Fruit fly (Drosophila melanogaster) whole organism, embryonic: ENCODE results near the gene tau.

Experiments used
- Atf3 ChIP-seq: fragments of 200-800 bp; sonication (Bioruptor generic); optimal IDR thresholded peaks from 3 replicates; lab custom pipeline; 2016; ENCODE audit warnings: missing biosample characterization, missing genetic modification characterization
- Bdp1 ChIP-seq: fragments of 200-800 bp; sonication (Bioruptor generic); optimal IDR thresholded peaks from 3 replicates; lab custom pipeline; 2016; ENCODE audit warnings: missing biosample characterization, missing genetic modification characterization
- BtbVII ChIP-seq: fragments of 200-800 bp; sonication (Bioruptor generic); optimal IDR thresholded peaks from 3 replicates; lab custom pipeline; 2017; ENCODE audit warnings: missing biosample characterization, mild to moderate bottlenecking, missing genetic modification characterization
- CG10321 ChIP-seq: fragments of 200-800 bp; sonication (Bioruptor generic); IDR thresholded peaks from 2 replicates; pipeline ENCODE4 v1.3.6; 2022; ENCODE audit warnings: missing biosample characterization, missing genetic modification characterization
- CG10979 ChIP-seq: fragments of 200-800 bp; sonication (Bioruptor generic); optimal IDR thresholded peaks from 2 replicates; lab custom pipeline; 2018; ENCODE audit warnings: missing biosample characterization, mild to moderate bottlenecking, missing genetic modification characterization, moderate library complexity
- CG11456 ChIP-seq: fragments of 200-800 bp; sonication (Bioruptor generic); IDR thresholded peaks from 3 replicates; pipeline ENCODE4 v1.3.6; 2022; ENCODE audit warnings: missing biosample characterization, missing genetic modification characterization
- CG12155 ChIP-seq: fragments of 200-800 bp; sonication (Bioruptor generic); optimal IDR thresholded peaks from 3 replicates; lab custom pipeline; 2016; ENCODE audit warnings: missing biosample characterization, missing genetic modification characterization
- CG13424 ChIP-seq: fragments of 200-800 bp; sonication (Bioruptor generic); optimal IDR thresholded peaks from 2 replicates; lab custom pipeline; 2019; ENCODE audit warnings: missing biosample characterization, mild to moderate bottlenecking, missing genetic modification characterization, moderate library complexity
- CG13894 ChIP-seq: fragments of 200-800 bp; sonication (Bioruptor generic); optimal IDR thresholded peaks from 3 replicates; lab custom pipeline; 2018; ENCODE audit warnings: missing biosample characterization, mild to moderate bottlenecking, missing genetic modification characterization, moderate library complexity
- CG16815 ChIP-seq: fragments of 200-800 bp; sonication (Bioruptor generic); optimal IDR thresholded peaks from 3 replicates; lab custom pipeline; 2017; ENCODE audit warnings: missing biosample characterization, mild to moderate bottlenecking, missing genetic modification characterization
- CG17328 ChIP-seq: fragments of 200-800 bp; sonication (Bioruptor generic); IDR thresholded peaks from 2 replicates; pipeline ENCODE4 v1.3.6; 2022; ENCODE audit warnings: missing biosample characterization, missing genetic modification characterization
- CG18011 ChIP-seq: fragments of 200-800 bp; sonication (Bioruptor generic); optimal IDR thresholded peaks from 2 replicates; lab custom pipeline; 2017; ENCODE audit warnings: missing biosample characterization, missing genetic modification characterization, mild to moderate bottlenecking, moderate library complexity, missing genotype
- CG18764 ChIP-seq: fragments of 200-800 bp; sonication (Bioruptor generic); optimal IDR thresholded peaks from 3 replicates; lab custom pipeline; 2016; ENCODE audit warnings: missing biosample characterization, missing genetic modification characterization
- CG2116 ChIP-seq: fragments of 200-800 bp; sonication (Bioruptor generic); optimal IDR thresholded peaks from 3 replicates; lab custom pipeline; 2018; ENCODE audit warnings: missing biosample characterization, mild to moderate bottlenecking, missing genetic modification characterization
- CG2129 ChIP-seq: fragments of 200-800 bp; sonication (Bioruptor generic); IDR thresholded peaks from 2 replicates; pipeline ENCODE4 v1.3.6; 2022; ENCODE audit warnings: missing biosample characterization, missing genetic modification characterization; ENCODE audit not compliant: partially characterized antibody
- CG31224 ChIP-seq: fragments of 200-800 bp; sonication (Bioruptor generic); IDR thresholded peaks from 2 replicates; pipeline ENCODE4 v1.3.6; 2022; ENCODE audit warnings: missing biosample characterization, missing genetic modification characterization
- CG3407 ChIP-seq: fragments of 200-800 bp; sonication (Bioruptor generic); optimal IDR thresholded peaks from 2 replicates; lab custom pipeline; 2018; ENCODE audit warnings: missing biosample characterization, mild to moderate bottlenecking, missing genetic modification characterization
- CG4617 ChIP-seq: fragments of 200-800 bp; sonication (Bioruptor generic); optimal IDR thresholded peaks from 3 replicates; lab custom pipeline; 2016; ENCODE audit warnings: missing biosample characterization, missing genetic modification characterization, borderline replicate concordance
- CG6689 ChIP-seq: fragments of 200-800 bp; sonication (Bioruptor generic); IDR thresholded peaks from 2 replicates; pipeline ENCODE4 v1.3.6; 2022; ENCODE audit warnings: missing biosample characterization, missing genetic modification characterization
- CG8281 ChIP-seq: fragments of 200-800 bp; sonication (Bioruptor generic); optimal IDR thresholded peaks from 2 replicates; lab custom pipeline; 2018; ENCODE audit warnings: missing biosample characterization, mild to moderate bottlenecking, missing genetic modification characterization, moderate library complexity
- CG9817 ChIP-seq: fragments of 200-800 bp; sonication (Bioruptor generic); optimal IDR thresholded peaks from 2 replicates; lab custom pipeline; 2018; ENCODE audit warnings: missing biosample characterization, mild to moderate bottlenecking, missing genetic modification characterization, moderate library complexity
- CHES-1-like ChIP-seq: fragments of 200-800 bp; sonication (Bioruptor generic); optimal IDR thresholded peaks from 2 replicates; lab custom pipeline; 2016; ENCODE audit warnings: missing biosample characterization, missing genetic modification characterization
- Dll ChIP-seq: fragments of 200-800 bp; sonication (Bioruptor generic); IDR thresholded peaks from 4 replicates; pipeline ENCODE4 v1.3.6; 2022; ENCODE audit warnings: missing biosample characterization, missing genetic modification characterization; ENCODE audit not compliant: partially characterized antibody
- Eip74EF ChIP-seq, 2 experiments: fragments of 200-800 bp in 1 of 2; fragments of >200 bp in 1 of 2; sonication (Bioruptor generic) in 1 of 2; optimal IDR thresholded peaks; 2 replicates each; lab custom pipeline; 2017 to 2019; ENCODE audit warnings: missing biosample characterization in 2 of 2, missing genetic modification characterization in 2 of 2, mild to moderate bottlenecking in 1 of 2, moderate library complexity in 1 of 2
- HLHmδ ChIP-seq: fragments of 200-800 bp; sonication (Bioruptor generic); optimal IDR thresholded peaks from 2 replicates; lab custom pipeline; 2018; ENCODE audit warnings: missing biosample characterization, mild to moderate bottlenecking, missing genetic modification characterization, moderate library complexity
- Hey ChIP-seq: fragments of 200-800 bp; sonication (Bioruptor generic); optimal IDR thresholded peaks from 3 replicates; lab custom pipeline; 2018; ENCODE audit warnings: missing biosample characterization, mild to moderate bottlenecking, missing genetic modification characterization
- Hmx ChIP-seq: fragments of 200-800 bp; sonication (Bioruptor generic); optimal IDR thresholded peaks from 2 replicates; lab custom pipeline; 2016; ENCODE audit warnings: missing biosample characterization, missing genetic modification characterization
- Hsf ChIP-seq: fragments of 200-800 bp; sonication (Bioruptor generic); optimal IDR thresholded peaks from 3 replicates; lab custom pipeline; 2016; ENCODE audit warnings: missing biosample characterization, missing genetic modification characterization
- Lhr ChIP-seq: fragments of 200-800 bp; sonication (Bioruptor generic); optimal IDR thresholded peaks from 3 replicates; lab custom pipeline; 2017; ENCODE audit warnings: mild to moderate bottlenecking, missing biosample characterization, missing genetic modification reagents, missing genetic modification characterization
- MTF-1 ChIP-seq: fragments of 200-800 bp; sonication (Bioruptor generic); optimal IDR thresholded peaks from 2 replicates; lab custom pipeline; 2018; ENCODE audit warnings: missing biosample characterization, mild to moderate bottlenecking, missing genetic modification characterization, borderline replicate concordance
- NC2β ChIP-seq: fragments of 200-800 bp; sonication (Bioruptor generic); optimal IDR thresholded peaks from 2 replicates; lab custom pipeline; 2016; ENCODE audit warnings: missing biosample characterization, missing genetic modification characterization
- Ravus ChIP-seq: fragments of 200-800 bp; sonication (Bioruptor generic); IDR thresholded peaks from 2 replicates; pipeline ENCODE4 v1.3.6; 2022; ENCODE audit warnings: missing biosample characterization, missing genetic modification characterization
- Sry-δ ChIP-seq: fragments of 200-800 bp; sonication (Bioruptor generic); optimal IDR thresholded peaks from 2 replicates; lab custom pipeline; 2016; ENCODE audit warnings: missing biosample characterization, missing genetic modification characterization
- Tbp ChIP-seq: fragments of >200 bp; optimal IDR thresholded peaks from 2 replicates; lab custom pipeline; 2018; ENCODE audit warnings: missing biosample characterization, missing genetic modification characterization
- amos ChIP-seq: fragments of 200-800 bp; sonication (Bioruptor generic); IDR thresholded peaks from 2 replicates; pipeline ENCODE4 v1.3.6; 2022; ENCODE audit warnings: missing biosample characterization, missing genetic modification characterization; ENCODE audit not compliant: partially characterized antibody
- ap ChIP-seq: fragments of 200-800 bp; sonication (Bioruptor generic); IDR thresholded peaks from 2 replicates; pipeline ENCODE4 v1.3.6; 2022; ENCODE audit warnings: missing biosample characterization, missing genetic modification characterization
- ash1 ChIP-seq: fragments of 200-800 bp; sonication (Bioruptor generic); optimal IDR thresholded peaks from 2 replicates; lab custom pipeline; 2018; ENCODE audit warnings: missing biosample characterization, mild to moderate bottlenecking, missing genetic modification characterization
- dmrt99B ChIP-seq: fragments of 200-800 bp; sonication (Bioruptor generic); optimal IDR thresholded peaks from 2 replicates; lab custom pipeline; 2018; ENCODE audit warnings: missing biosample characterization, mild to moderate bottlenecking, missing genetic modification characterization, moderate library complexity
- dpn ChIP-seq, 2 experiments: fragments of 200-800 bp; sonication (Bioruptor generic); optimal IDR thresholded peaks; 3 replicates each; lab custom pipeline; 2016; ENCODE audit warnings: missing biosample characterization in 2 of 2, missing genetic modification characterization in 2 of 2
- ham ChIP-seq: fragments of 200-800 bp; sonication (Bioruptor generic); IDR thresholded peaks from 2 replicates; pipeline ENCODE4 v1.3.6; 2022; ENCODE audit warnings: missing biosample characterization, missing genetic modification characterization
- insv ChIP-seq, 2 experiments: fragments of 200-800 bp; sonication (Bioruptor generic); optimal IDR thresholded peaks; 3 replicates each; lab custom pipeline; 2016 to 2018; ENCODE audit warnings: missing biosample characterization in 2 of 2, missing genetic modification characterization in 2 of 2
- ken ChIP-seq: fragments of 200-800 bp; sonication (Bioruptor generic); IDR thresholded peaks from 3 replicates; pipeline ENCODE4 v1.3.6; 2022; ENCODE audit warnings: missing biosample characterization, missing genetic modification characterization
- pho ChIP-seq: fragments of 200-800 bp; sonication (Bioruptor generic); optimal IDR thresholded peaks from 2 replicates; lab custom pipeline; 2016; ENCODE audit warnings: missing biosample characterization, missing genetic modification characterization
- pnt ChIP-seq: fragments of 200-800 bp; sonication (Bioruptor generic); optimal IDR thresholded peaks from 3 replicates; lab custom pipeline; 2016; ENCODE audit warnings: missing biosample characterization, missing genetic modification characterization
- pum ChIP-seq: fragments of 200-800 bp; sonication (Bioruptor generic); optimal IDR thresholded peaks from 2 replicates; lab custom pipeline; 2016; ENCODE audit warnings: missing biosample characterization, missing genetic modification characterization
- salm ChIP-seq: fragments of 200-800 bp; sonication (Bioruptor generic); optimal IDR thresholded peaks from 2 replicates; lab custom pipeline; 2018; ENCODE audit warnings: missing biosample characterization, mild to moderate bottlenecking, missing genetic modification characterization
- schlank ChIP-seq: fragments of 200-800 bp; sonication (Bioruptor generic); optimal IDR thresholded peaks from 2 replicates; lab custom pipeline; 2018; ENCODE audit warnings: missing biosample characterization, mild to moderate bottlenecking, missing genetic modification characterization
- toy ChIP-seq: fragments of 200-800 bp; sonication (Bioruptor generic); IDR thresholded peaks from 2 replicates; pipeline ENCODE4 v1.3.6; 2022; ENCODE audit warnings: missing biosample characterization, missing genetic modification characterization
- trem ChIP-seq: fragments of 200-800 bp; optimal IDR thresholded peaks from 3 replicates; lab custom pipeline; 2019; ENCODE audit warnings: missing biosample characterization, mild to moderate bottlenecking, missing genetic modification characterization, moderate library complexity

The tau gene

DNA sequence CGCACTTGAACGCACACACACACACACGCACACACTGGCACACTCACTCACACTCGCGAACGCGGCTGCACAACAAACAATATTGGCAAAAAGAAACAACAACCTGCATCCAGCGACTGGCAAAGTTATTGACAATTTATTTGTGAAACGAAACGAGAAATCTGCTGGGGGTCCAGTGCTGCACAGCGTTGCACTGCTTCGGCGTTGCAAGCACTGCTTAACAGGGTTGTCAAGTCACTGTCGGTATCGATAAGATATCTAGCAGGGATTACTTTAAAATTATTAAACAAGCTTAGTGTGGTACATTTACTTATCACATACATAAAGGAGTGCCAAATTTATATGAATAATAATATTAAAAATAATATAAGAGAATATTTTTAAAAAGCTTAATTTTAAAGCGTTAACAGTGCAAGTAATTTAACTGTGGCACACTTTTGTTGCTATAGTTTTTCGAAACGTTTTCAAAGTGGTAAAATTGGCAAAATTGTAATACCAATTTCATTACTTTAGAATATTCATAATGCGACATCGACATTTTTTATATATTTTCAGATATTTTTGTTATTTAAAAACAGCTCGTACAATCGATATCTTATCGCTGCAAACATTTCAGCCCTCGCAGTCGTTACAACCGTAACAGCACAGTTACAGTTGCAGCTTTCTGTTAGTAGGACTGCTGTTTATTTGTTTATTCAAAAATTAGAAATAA lies 49.4 kb downstream of the tau start, which contains the start of the genes dsd and Tusp (continued):
- peak; percentile 63 for TF ChIP-seq Bdp1 (GFP tag; lab: Kevin White, UChicago)
- TF ChIP-seq Ravus (GFP tag; lab: Robert Waterston, UW): no peak
- peak; percentile 54 for TF ChIP-seq pum (GFP tag; lab: Kevin White, UChicago)
- TF ChIP-seq Tbp: no peak
- peak; percentile 43 for TF ChIP-seq schlank (tag; lab: Kevin White, UChicago)
- TF ChIP-seq NC2β (GFP tag; lab: Kevin White, UChicago): peak; percentile 42
- TF ChIP-seq Lhr (GFP tag; lab: Kevin White, UChicago): peak; percentile 49
- peak; percentile 39 for TF ChIP-seq BtbVII (GFP tag; lab: Kevin White, UChicago)
- TF ChIP-seq Dll: peak; percentile 67; the same call in 3 of the 4 replicates
- no peak for TF ChIP-seq salm (tag; lab: Kevin White, UChicago)
- peak; percentile 76 for TF ChIP-seq CG13424 (tag; lab: Kevin White, UChicago)
- peak; percentile 67 for TF ChIP-seq CG6689
- peak; percentile 61 for TF ChIP-seq CG16815 (GFP tag; lab: Kevin White, UChicago)
- no peak for TF ChIP-seq CG10321 (GFP tag; lab: Robert Waterston, UW)
- TF ChIP-seq dpn (GFP tag; optimal IDR thresholded peaks at IDR 0.05; lab: Kevin White, UChicago): peak; percentile 74 to 85
- peak; percentile 13 for TF ChIP-seq CG13894 (tag; lab: Kevin White, UChicago)
- peak; percentile 50 for TF ChIP-seq CG8281 (tag; lab: Kevin White, UChicago)
- TF ChIP-seq CG3407 (GFP tag; lab: Kevin White, UChicago): peak; percentile 51
- peak; percentile 45 for TF ChIP-seq CHES-1-like (GFP tag; lab: Kevin White, UChicago)
- peak; percentile 73 for TF ChIP-seq Hsf (GFP tag; lab: Kevin White, UChicago)
- peak; percentile 58 for TF ChIP-seq Atf3
- peak; percentile 50 for TF ChIP-seq CG18011 (GFP tag; lab: Kevin White, UChicago)
- TF ChIP-seq MTF-1 (GFP tag; lab: Kevin White, UChicago): peak; percentile 36
- TF ChIP-seq CG17328: peak; percentile 70
- TF ChIP-seq CG12155: peak; percentile 84
- TF ChIP-seq CG11456: peak; percentile 87
- TF ChIP-seq CG31224 (GFP tag; lab: Robert Waterston, UW): peak; percentile 46; the same call in 1 of the 2 replicates
- TF ChIP-seq CG4617 (GFP tag; lab: Kevin White, UChicago): peak; percentile 84
- TF ChIP-seq CG10979 (tag; lab: Kevin White, UChicago): peak; percentile 50
- TF ChIP-seq insv (GFP tag; optimal IDR thresholded peaks at IDR 0.05; lab: Kevin White, UChicago): peak in 1 of 2 experiments; percentile 26
- TF ChIP-seq ash1 (GFP tag; lab: Kevin White, UChicago): peak; percentile 12
- TF ChIP-seq Eip74EF (GFP tag; optimal IDR thresholded peaks at IDR 0.05; lab: Kevin White, UChicago): no peak
- peak; percentile 69 for TF ChIP-seq pnt (GFP tag; lab: Kevin White, UChicago)
- TF ChIP-seq CG2129 (GFP tag; lab: Robert Waterston, UW): no peak
- TF ChIP-seq CG9817 (tag; lab: Kevin White, UChicago): peak; percentile 77
- peak; percentile 25 for TF ChIP-seq HLHmδ
- TF ChIP-seq trem (tag; lab: Kevin White, UChicago): peak; percentile 37
- peak; percentile 63 for TF ChIP-seq amos
- no peak for TF ChIP-seq ham (GFP tag; lab: Robert Waterston, UW)
- TF ChIP-seq ken (GFP tag; lab: Robert Waterston, UW): peak; percentile 86
- TF ChIP-seq pho (GFP tag; lab: Kevin White, UChicago): peak; percentile 73
- no peak for TF ChIP-seq Hmx (GFP tag; lab: Kevin White, UChicago)
- no peak for TF ChIP-seq Hey
- no peak for TF ChIP-seq toy (GFP tag; lab: Robert Waterston, UW)
- TF ChIP-seq dmrt99B (tag; lab: Kevin White, UChicago): peak; percentile 68
- peak; percentile 60 for TF ChIP-seq Sry-δ
- 0 out of 2 replicates have a peak, but pooled peaks have one; percentile 36 for TF ChIP-seq ap (GFP tag; lab: Robert Waterston, UW)
- peak; percentile 78 for TF ChIP-seq CG18764 (GFP tag; lab: Kevin White, UChicago)
- TF ChIP-seq CG2116 (GFP tag; lab: Kevin White, UChicago): peak; percentile 76
